Worm (Caenorhabditis elegans): ENCODE results near the gene C52E4.12.

C52E4.12 gene

ce11 chrV:11997403-11997802 lies 1.4 kb downstream of the C52E4.12 start:
- no peak for TF ChIP-seq fkh-6 (tag; optimal IDR thresholded peaks at IDR 0.05)
- TF ChIP-seq ahr-1 (tag; optimal IDR thresholded peaks at IDR 0.05), result no peak
- no peak for TF ChIP-seq hlh-6 (tag; optimal IDR thresholded peaks at IDR 0.05)
- TF ChIP-seq ceh-18 (tag; optimal IDR thresholded peaks at IDR 0.05), result no peak
- TF ChIP-seq elt-2 (tag; optimal IDR thresholded peaks at IDR 0.05), result no peak
- no peak for TF ChIP-seq nfya-1 (tag; optimal IDR thresholded peaks at IDR 0.05)
- no peak for TF ChIP-seq ceh-48 (tag; optimal IDR thresholded peaks at IDR 0.05)
- TF ChIP-seq ceh-30 (tag; optimal IDR thresholded peaks at IDR 0.05), result no peak
- no peak for TF ChIP-seq K09A11.1 (tag; optimal IDR thresholded peaks at IDR 0.05; ENCODE audit: insufficient read depth)
- TF ChIP-seq unc-86 (tag; optimal IDR thresholded peaks at IDR 0.05), result no peak
- no peak for TF ChIP-seq sdc-2 (tag; optimal IDR thresholded peaks at IDR 0.05)
- no peak for TF ChIP-seq dmd-4 (tag; optimal IDR thresholded peaks at IDR 0.05; ENCODE audit: borderline replicate concordance)
- TF ChIP-seq unc-42 (tag; optimal IDR thresholded peaks at IDR 0.05), result no peak
- no peak for TF ChIP-seq zip-5 (tag; optimal IDR thresholded peaks at IDR 0.05)
- no peak for TF ChIP-seq rnt-1 (tag; optimal IDR thresholded peaks at IDR 0.05)
- no peak for TF ChIP-seq pha-2 (tag; optimal IDR thresholded peaks at IDR 0.05)
- no peak for TF ChIP-seq pat-9 (tag; optimal IDR thresholded peaks at IDR 0.05)
- no peak for TF ChIP-seq hlh-13 (GFP tag; optimal IDR thresholded peaks at IDR 0.05)
- TF ChIP-seq dve-1 (tag; optimal IDR thresholded peaks at IDR 0.05), result no peak

- TF ChIP-seq fax-1 (tag; optimal IDR thresholded peaks at IDR 0.05) (peak; percentile 88), hlh-30 (tag; optimal IDR thresholded peaks at IDR 0.05; ENCODE audit: insufficient read depth) (peak; percentile 86), hlh-15 (tag; optimal IDR thresholded peaks at IDR 0.05) (peak; percentile 95), hlh-13 (GFP tag; optimal IDR thresholded peaks at IDR 0.05) (peak; percentile 80), K09A11.1 (tag; optimal IDR thresholded peaks at IDR 0.05; ENCODE audit: insufficient read depth) (peak; percentile 70), nhr-232 (tag; optimal IDR thresholded peaks at IDR 0.05) (peak; percentile 94), che-1 (tag; optimal IDR thresholded peaks at IDR 0.05) (peak; percentile 93), sox-4 (tag; optimal IDR thresholded peaks at IDR 0.05) (peak; percentile 91), ceh-19 (GFP tag; optimal IDR thresholded peaks at IDR 0.05) (peak; percentile 95), unc-55 (GFP tag; optimal IDR thresholded peaks at IDR 0.05) (no peak), fkh-10 (GFP tag; optimal IDR thresholded peaks at IDR 0.05) (peak; percentile 48), nfya-1 (tag; optimal IDR thresholded peaks at IDR 0.05) (peak; percentile 87), gmeb-2 (tag; optimal IDR thresholded peaks at IDR 0.05) (peak; percentile 97), ceh-6 (GFP tag; optimal IDR thresholded peaks at IDR 0.05) (peak; percentile 95), hlh-6 (tag; optimal IDR thresholded peaks at IDR 0.05) (peak; percentile 97), ceh-14 (tag; optimal IDR thresholded peaks at IDR 0.05) (peak; percentile 96), ets-4 (tag; optimal IDR thresholded peaks at IDR 0.05) (peak; percentile 53), ceh-24 (tag; optimal IDR thresholded peaks at IDR 0.05) (peak; percentile 84), Y22D7AL.16 (tag; optimal IDR thresholded peaks at IDR 0.05) (peak; percentile 95), ref-2 (tag; optimal IDR thresholded peaks at IDR 0.05) (peak; percentile 94), pax-1 (tag; optimal IDR thresholded peaks at IDR 0.05) (no peak), ttx-3 (tag; optimal IDR thresholded peaks at IDR 0.05) (peak; percentile 93), unc-3 (GFP tag; conservative IDR thresholded peaks at IDR 0.05) (peak; percentile 95), unc-3 (tag; optimal IDR thresholded peaks at IDR 0.05) (peak; percentile 94), tbx-2 (tag; optimal IDR thresholded peaks at IDR 0.05) (peak; percentile 97), ahr-1 (tag; optimal IDR thresholded peaks at IDR 0.05) (peak; percentile 85), pros-1 (tag; optimal IDR thresholded peaks at IDR 0.05) (peak; percentile 39), tbx-7 (tag; optimal IDR thresholded peaks at IDR 0.05) (peak; percentile 46), nhr-11 (tag; optimal IDR thresholded peaks at IDR 0.05) (no peak), pat-9 (tag; optimal IDR thresholded peaks at IDR 0.05) (peak; percentile 93), pag-3 (tag; optimal IDR thresholded peaks at IDR 0.05; ENCODE audit: borderline replicate concordance) (peak; percentile 73), ztf-16 (tag; optimal IDR thresholded peaks at IDR 0.05) (peak; percentile 95), ceh-31 (tag; optimal IDR thresholded peaks at IDR 0.05) (peak; percentile 91), C08G9.2 (tag; optimal IDR thresholded peaks at IDR 0.05) (peak; percentile 85), ceh-2 (tag; optimal IDR thresholded peaks at IDR 0.05) (peak; percentile 94), K02D7.2 (tag; optimal IDR thresholded peaks at IDR 0.05) (peak; percentile 88), ceh-34 (tag; optimal IDR thresholded peaks at IDR 0.05) (peak; percentile 95), ceh-18 (tag; optimal IDR thresholded peaks at IDR 0.05) (peak; percentile 93)
Observed at ce11 chrV:12001747-12002456, 5.9 kb downstream of the C52E4.12 start, which contains the start of gene gcy-33. Gene gcy-33 (minus strand): TSS chrV:12001797.

Measured in whole organism, late embryonic.